Worm (Caenorhabditis elegans): ENCODE data around the gene F13D12.10.

The F13D12.10 gene

ce11 chrII:11748494-11748893 is 34.9 kb downstream of the F13D12.10 start, which contains the start of the genes F44E5.17 and gpb-1:
TSS of gene F44E5.17 (minus strand) at chrII:11748594.
TSS of gene gpb-1 (minus strand) at chrII:11748611.
- TF ChIP-seq ceh-28 (tag; optimal IDR thresholded peaks at IDR 0.05) (peak; percentile 2), lin-38 (GFP tag; IDR thresholded peaks at IDR 0.05) (no peak), madf-9 (GFP tag; conservative IDR thresholded peaks at IDR 0.05) (no peak), lin-1 (GFP tag; IDR thresholded peaks at IDR 0.05) (no peak), mdt-29 (GFP tag; IDR thresholded peaks at IDR 0.05) (no peak), spr-1 (tag; optimal IDR thresholded peaks at IDR 0.05) (no peak), lir-3 (tag; optimal IDR thresholded peaks at IDR 0.05) (no peak), cey-2 (tag; optimal IDR thresholded peaks at IDR 0.05; ENCODE audit: borderline replicate concordance, insufficient read depth) (no peak), nhr-42 (GFP tag; IDR thresholded peaks at IDR 0.05) (no peak), mxl-3 (GFP tag; optimal IDR thresholded peaks at IDR 0.05) (no peak), D1046.2 (GFP tag; IDR thresholded peaks at IDR 0.05) (no peak), gei-8 (GFP tag; optimal IDR thresholded peaks at IDR 0.05) (no peak), daf-19 (GFP tag; conservative IDR thresholded peaks at IDR 0.05) (no peak), nhr-28 (tag; optimal IDR thresholded peaks at IDR 0.05) (no peak), hlh-11 (tag; optimal IDR thresholded peaks at IDR 0.05) (no peak), nhr-41 (GFP tag; IDR thresholded peaks at IDR 0.05) (no peak), mep-1 (tag; optimal IDR thresholded peaks at IDR 0.05) (peak; percentile 20), pha-4 (GFP tag; IDR thresholded peaks at IDR 0.05) (0 out of 2 replicates have a peak, but pooled peaks have one; percentile 23), pha-4 (tag; optimal IDR thresholded peaks at IDR 0.05) (no peak), F10B5.3 (tag; optimal IDR thresholded peaks at IDR 0.05) (no peak), dve-1 (tag; optimal IDR thresholded peaks at IDR 0.05; ENCODE audit: insufficient read depth) (peak; percentile 22), Y5F2A.4 (GFP tag; optimal IDR thresholded peaks at IDR 0.05) (no peak)

ce11 chrII:11749490-11750172 is 36.0 kb downstream of the F13D12.10 start:
- TF ChIP-seq Y105C5A.15 (GFP tag; IDR thresholded peaks at IDR 0.05): no peak
- TF ChIP-seq dmd-6 (GFP tag; IDR thresholded peaks at IDR 0.05): peak; percentile 62
- no peak for TF ChIP-seq fos-1 (tag; optimal IDR thresholded peaks at IDR 0.05)
- 0 out of 2 replicates have a peak, but pooled peaks have one; percentile 18 for TF ChIP-seq ceh-44 (GFP tag; IDR thresholded peaks at IDR 0.05)
- TF ChIP-seq daf-19 (GFP tag; conservative IDR thresholded peaks at IDR 0.05): no peak
- TF ChIP-seq Y75B8A.6 (GFP tag; IDR thresholded peaks at IDR 0.05): no peak
- TF ChIP-seq jun-1 (tag; optimal IDR thresholded peaks at IDR 0.05): peak; percentile 70
- TF ChIP-seq unc-130 (GFP tag; optimal IDR thresholded peaks at IDR 0.05): no peak
- peak; percentile 49; the same call in 1 of the 2 replicates for TF ChIP-seq nhr-42 (GFP tag; IDR thresholded peaks at IDR 0.05)
- no peak for TF ChIP-seq ceh-62 (tag; optimal IDR thresholded peaks at IDR 0.05)
- TF ChIP-seq unc-39 (tag; optimal IDR thresholded peaks at IDR 0.05): no peak
- TF ChIP-seq daf-12 (tag; optimal IDR thresholded peaks at IDR 0.05): no peak
- peak; percentile 100 for TF ChIP-seq set-16 (GFP tag; IDR thresholded peaks at IDR 0.05)
- TF ChIP-seq vab-7 (GFP tag; IDR thresholded peaks at IDR 0.05): no peak
- TF ChIP-seq mxl-2 (GFP tag; conservative IDR thresholded peaks at IDR 0.05): no peak
- TF ChIP-seq R02D3.7 (tag; optimal IDR thresholded peaks at IDR 0.05): no peak
- peak; percentile 20 to 83 for TF ChIP-seq hif-1 (tag; optimal IDR thresholded peaks at IDR 0.05)
- peak; percentile 62 for TF ChIP-seq nhr-11 (tag; optimal IDR thresholded peaks at IDR 0.05)
- peak; percentile 6 for TF ChIP-seq lin-15B (tag; optimal IDR thresholded peaks at IDR 0.05)
- TF ChIP-seq nhr-102 (tag; optimal IDR thresholded peaks at IDR 0.05): peak; percentile 67
- TF ChIP-seq F49E8.2 (tag; optimal IDR thresholded peaks at IDR 0.05; ENCODE audit: borderline replicate concordance): no peak
- peak; percentile 41; the same call in 1 of the 2 replicates for TF ChIP-seq arid-1 (GFP tag; conservative IDR thresholded peaks at IDR 0.05)
- TF ChIP-seq D1046.2 (GFP tag; IDR thresholded peaks at IDR 0.05): no peak
- TF ChIP-seq mdt-29 (GFP tag; IDR thresholded peaks at IDR 0.05): peak; percentile 68; the same call in 1 of the 2 replicates
- TF ChIP-seq T26A8.4 (GFP tag; IDR thresholded peaks at IDR 0.05): peak; percentile 71
- TF ChIP-seq spr-3 (GFP tag; optimal IDR thresholded peaks at IDR 0.05): peak; percentile 79
- peak; percentile 86 for TF ChIP-seq egl-43 (GFP tag; IDR thresholded peaks at IDR 0.05)
- peak; percentile 55 for TF ChIP-seq zip-2 (tag; optimal IDR thresholded peaks at IDR 0.05)
- peak; percentile 51 for TF ChIP-seq ceh-32 (tag; optimal IDR thresholded peaks at IDR 0.05; ENCODE audit: poor library complexity)
- TF ChIP-seq ztf-11 (tag; optimal IDR thresholded peaks at IDR 0.05): no peak
- TF ChIP-seq attf-4 (tag; optimal IDR thresholded peaks at IDR 0.05): peak; percentile 8
